Fruit fly (Drosophila melanogaster) whole organism, embryonic: ENCODE measurements around the gene CG10602.

Experiments used
- BEAF-32 ChIP-seq: fragments of 200-800 bp; sonication (Bioruptor generic); optimal IDR thresholded peaks from 3 replicates; lab custom pipeline; 2017; ENCODE audit warnings: missing biosample characterization, missing genetic modification characterization, mild to moderate bottlenecking, moderate library complexity, missing genetic modification reagents
- BtbVII ChIP-seq: fragments of 200-800 bp; sonication (Bioruptor generic); optimal IDR thresholded peaks from 3 replicates; lab custom pipeline; 2017; ENCODE audit warnings: missing biosample characterization, mild to moderate bottlenecking, missing genetic modification characterization
- CG10267 ChIP-seq: fragments of 200-800 bp; sonication (Bioruptor generic); optimal IDR thresholded peaks from 2 replicates; lab custom pipeline; 2018; ENCODE audit warnings: missing biosample characterization, mild to moderate bottlenecking, missing genetic modification characterization, moderate library complexity
- CG11247 ChIP-seq: fragments of 200-800 bp; sonication (Bioruptor generic); IDR thresholded peaks from 2 replicates; pipeline ENCODE4 v1.3.6; 2022; ENCODE audit warnings: missing biosample characterization, missing genetic modification characterization
- CG12155 ChIP-seq: fragments of 200-800 bp; sonication (Bioruptor generic); optimal IDR thresholded peaks from 3 replicates; lab custom pipeline; 2016; ENCODE audit warnings: missing biosample characterization, missing genetic modification characterization
- CG13287 ChIP-seq: fragments of 200-800 bp; sonication (Bioruptor generic); IDR thresholded peaks from 2 replicates; pipeline ENCODE4 v1.3.6; 2022; ENCODE audit warnings: missing biosample characterization, missing genetic modification characterization; ENCODE audit not compliant: partially characterized antibody
- CG13424 ChIP-seq: fragments of 200-800 bp; sonication (Bioruptor generic); optimal IDR thresholded peaks from 2 replicates; lab custom pipeline; 2019; ENCODE audit warnings: missing biosample characterization, mild to moderate bottlenecking, missing genetic modification characterization, moderate library complexity
- CG13894 ChIP-seq: fragments of 200-800 bp; sonication (Bioruptor generic); optimal IDR thresholded peaks from 3 replicates; lab custom pipeline; 2018; ENCODE audit warnings: missing biosample characterization, mild to moderate bottlenecking, missing genetic modification characterization, moderate library complexity
- CG1529 ChIP-seq: fragments of 200-800 bp; sonication (Bioruptor generic); optimal IDR thresholded peaks from 3 replicates; lab custom pipeline; 2018; ENCODE audit warnings: missing biosample characterization, missing genetic modification characterization
- CG15514 ChIP-seq: fragments of 200-800 bp; sonication (Bioruptor generic); optimal IDR thresholded peaks from 3 replicates; lab custom pipeline; 2017; ENCODE audit warnings: missing biosample characterization, missing genetic modification characterization, mild to moderate bottlenecking, moderate library complexity, missing genetic modification reagents
- CG1603 ChIP-seq: fragments of 200-800 bp; sonication (Bioruptor generic); optimal IDR thresholded peaks from 2 replicates; lab custom pipeline; 2019; ENCODE audit warnings: missing biosample characterization, mild to moderate bottlenecking, missing genetic modification characterization, moderate library complexity
- CG17186 ChIP-seq: fragments of 200-800 bp; sonication (Bioruptor generic); optimal IDR thresholded peaks from 3 replicates; lab custom pipeline; 2017; ENCODE audit warnings: missing biosample characterization, missing genetic modification reagents, missing genetic modification characterization
- CG1792 ChIP-seq: fragments of 200-800 bp; sonication (Bioruptor generic); optimal IDR thresholded peaks from 2 replicates; lab custom pipeline; 2016; ENCODE audit warnings: missing biosample characterization, missing genetic modification characterization
- CG2116 ChIP-seq: fragments of 200-800 bp; sonication (Bioruptor generic); optimal IDR thresholded peaks from 3 replicates; lab custom pipeline; 2018; ENCODE audit warnings: missing biosample characterization, mild to moderate bottlenecking, missing genetic modification characterization
- CG30403 ChIP-seq: fragments of 200-800 bp; sonication (Bioruptor generic); optimal IDR thresholded peaks from 3 replicates; lab custom pipeline; 2016; ENCODE audit warnings: missing biosample characterization, missing genetic modification characterization
- CG32532 ChIP-seq: fragments of 200-800 bp; sonication (Bioruptor generic); IDR thresholded peaks from 2 replicates; pipeline ENCODE4 v1.3.6; 2022; ENCODE audit warnings: missing biosample characterization, missing genetic modification characterization
- CG4360 ChIP-seq: fragments of 200-800 bp; sonication (Bioruptor generic); IDR thresholded peaks from 2 replicates; pipeline ENCODE4 v1.3.6; 2022; ENCODE audit warnings: missing biosample characterization, missing genetic modification characterization
- CG4820 ChIP-seq: fragments of 200-800 bp; sonication (Bioruptor generic); optimal IDR thresholded peaks from 3 replicates; lab custom pipeline; 2016; ENCODE audit warnings: missing biosample characterization, missing genetic modification characterization
- CG6765 ChIP-seq: fragments of 200-800 bp; sonication (Bioruptor generic); optimal IDR thresholded peaks from 3 replicates; lab custom pipeline; 2017; ENCODE audit warnings: missing biosample characterization, mild to moderate bottlenecking, missing genetic modification characterization
- CG7786 ChIP-seq: fragments of 200-800 bp; sonication (Bioruptor generic); optimal IDR thresholded peaks from 2 replicates; lab custom pipeline; 2016; ENCODE audit warnings: missing biosample characterization, missing genetic modification characterization
- CG8290 ChIP-seq, 3 experiments: fragments of 200-800 bp; sonication (Bioruptor generic); optimal IDR thresholded peaks; 2 replicates each; lab custom pipeline; 2016 to 2019; ENCODE audit warnings: missing biosample characterization in 3 of 3, missing genetic modification characterization in 3 of 3, mild to moderate bottlenecking in 2 of 3, moderate library complexity in 1 of 3
- CG8944 ChIP-seq: fragments of 200-800 bp; sonication (Bioruptor generic); optimal IDR thresholded peaks from 3 replicates; lab custom pipeline; 2016; ENCODE audit warnings: missing biosample characterization, missing genetic modification characterization
- CG9727 ChIP-seq: fragments of 200-800 bp; sonication (Bioruptor generic); optimal IDR thresholded peaks from 3 replicates; lab custom pipeline; 2017; ENCODE audit warnings: missing biosample characterization, mild to moderate bottlenecking, missing genetic modification characterization
- Dek ChIP-seq: fragments of 200-800 bp; sonication (Bioruptor generic); optimal IDR thresholded peaks from 3 replicates; lab custom pipeline; 2019; ENCODE audit warnings: missing biosample characterization, mild to moderate bottlenecking, missing genetic modification characterization, moderate library complexity
- Eip74EF ChIP-seq, 2 experiments: fragments of 200-800 bp in 1 of 2; fragments of >200 bp in 1 of 2; sonication (Bioruptor generic) in 1 of 2; optimal IDR thresholded peaks; 2 replicates each; lab custom pipeline; 2017 to 2019; ENCODE audit warnings: missing biosample characterization in 2 of 2, missing genetic modification characterization in 2 of 2, mild to moderate bottlenecking in 1 of 2, moderate library complexity in 1 of 2
- HLH4C ChIP-seq: fragments of 200-800 bp; sonication (Bioruptor generic); IDR thresholded peaks from 3 replicates; pipeline ENCODE4 v1.3.6; 2022; ENCODE audit warnings: missing biosample characterization, missing genetic modification characterization; ENCODE audit not compliant: partially characterized antibody
- HLH54F ChIP-seq: fragments of 200-800 bp; sonication (Bioruptor generic); optimal IDR thresholded peaks from 3 replicates; lab custom pipeline; 2016; ENCODE audit warnings: missing biosample characterization, missing genetic modification characterization
- MESR4 ChIP-seq: fragments of 200-800 bp; sonication (Bioruptor generic); optimal IDR thresholded peaks from 2 replicates; lab custom pipeline; 2018; ENCODE audit warnings: missing biosample characterization, mild to moderate bottlenecking, missing genetic modification characterization, moderate library complexity
- PHDP ChIP-seq: fragments of 200-800 bp; sonication (Bioruptor generic); optimal IDR thresholded peaks from 3 replicates; lab custom pipeline; 2018; ENCODE audit warnings: missing biosample characterization, mild to moderate bottlenecking, missing genetic modification characterization, moderate library complexity
- Pdp1 ChIP-seq, 2 experiments: fragments of 200-800 bp; sonication (Bioruptor generic); optimal IDR thresholded peaks; 3 replicates each; lab custom pipeline; 2016; ENCODE audit warnings: missing biosample characterization in 2 of 2, missing genetic modification characterization in 2 of 2, mild to moderate bottlenecking in 1 of 2, moderate library complexity in 1 of 2
- Taf1 ChIP-seq: fragments of 200-800 bp; sonication (Bioruptor generic); IDR thresholded peaks from 2 replicates; pipeline ENCODE4 v1.3.6; 2022; ENCODE audit warnings: missing biosample characterization, missing genetic modification characterization
- Trl ChIP-seq, 3 experiments: fragments of >200 bp in 2 of 3; fragments of 200-800 bp in 1 of 3; sonication (Bioruptor generic) in 1 of 3; optimal IDR thresholded peaks; 2 replicates in 1 of 3; 3 replicates in 2 of 3; lab custom pipeline; 2016 to 2017; ENCODE audit warnings: missing biosample characterization in 1 of 3, missing genetic modification characterization in 1 of 3
- dimm ChIP-seq: fragments of 200-800 bp; sonication (Bioruptor generic); IDR thresholded peaks from 2 replicates; pipeline ENCODE4 v1.3.6; 2022; ENCODE audit warnings: missing biosample characterization, missing genetic modification characterization
- eve ChIP-seq, 2 experiments: fragments of >200 bp; optimal IDR thresholded peaks; 2 replicates each; lab custom pipeline; 2017; ENCODE audit warnings: missing biosample characterization in 2 of 2, missing genetic modification characterization in 2 of 2
- fd102C ChIP-seq: fragments of 200-800 bp; sonication (Bioruptor generic); optimal IDR thresholded peaks from 2 replicates; lab custom pipeline; 2018; ENCODE audit warnings: missing biosample characterization, mild to moderate bottlenecking, missing genetic modification characterization, moderate library complexity
- gfzf ChIP-seq: fragments of 200-800 bp; sonication (Bioruptor generic); optimal IDR thresholded peaks from 2 replicates; lab custom pipeline; 2016; ENCODE audit warnings: missing biosample characterization, mild to moderate bottlenecking, missing genetic modification characterization, moderate library complexity
- grau ChIP-seq: fragments of 200-800 bp; optimal IDR thresholded peaks from 3 replicates; lab custom pipeline; 2019; ENCODE audit warnings: missing biosample characterization, mild to moderate bottlenecking, missing genetic modification characterization, moderate library complexity
- her ChIP-seq: fragments of 200-800 bp; sonication (Bioruptor generic); optimal IDR thresholded peaks from 2 replicates; lab custom pipeline; 2016; ENCODE audit warnings: missing biosample characterization, missing genetic modification characterization
- jigr1 ChIP-seq: fragments of 200-800 bp; sonication (Bioruptor generic); IDR thresholded peaks from 3 replicates; pipeline ENCODE4 v1.3.6; 2022; ENCODE audit warnings: missing biosample characterization, missing genetic modification characterization
- lilli ChIP-seq: fragments of 200-800 bp; sonication (Bioruptor generic); optimal IDR thresholded peaks from 3 replicates; lab custom pipeline; 2016; ENCODE audit warnings: missing biosample characterization, missing genetic modification characterization
- mirr ChIP-seq: fragments of 200-800 bp; sonication (Bioruptor generic); optimal IDR thresholded peaks from 3 replicates; lab custom pipeline; 2018; ENCODE audit warnings: missing biosample characterization, mild to moderate bottlenecking, missing genetic modification characterization
- onecut ChIP-seq: fragments of 200-800 bp; sonication (Bioruptor generic); IDR thresholded peaks from 2 replicates; pipeline ENCODE4 v1.3.6; 2022; ENCODE audit warnings: missing biosample characterization, missing genetic modification characterization
- pfk ChIP-seq: fragments of 200-800 bp; sonication (Bioruptor generic); optimal IDR thresholded peaks from 2 replicates; lab custom pipeline; 2018; ENCODE audit warnings: missing biosample characterization, mild to moderate bottlenecking, missing genetic modification characterization, moderate library complexity
- ro ChIP-seq: fragments of 200-800 bp; sonication (Bioruptor generic); IDR thresholded peaks from 2 replicates; pipeline ENCODE4 v1.3.6; 2022; ENCODE audit warnings: missing biosample characterization, missing genetic modification characterization
- sug ChIP-seq: fragments of 200-800 bp; optimal IDR thresholded peaks from 2 replicates; lab custom pipeline; 2019; ENCODE audit warnings: missing biosample characterization, mild to moderate bottlenecking, missing genetic modification characterization, moderate library complexity
- tin ChIP-seq: fragments of 200-800 bp; sonication (Bioruptor generic); optimal IDR thresholded peaks from 3 replicates; lab custom pipeline; 2016; ENCODE audit warnings: missing biosample characterization, missing genetic modification characterization
- unc-4 ChIP-seq: fragments of 200-800 bp; sonication (Bioruptor generic); IDR thresholded peaks from 2 replicates; pipeline ENCODE4 v1.3.6; 2022; ENCODE audit warnings: missing biosample characterization, missing genetic modification characterization; ENCODE audit not compliant: partially characterized antibody

The CG10602 gene

DNA sequence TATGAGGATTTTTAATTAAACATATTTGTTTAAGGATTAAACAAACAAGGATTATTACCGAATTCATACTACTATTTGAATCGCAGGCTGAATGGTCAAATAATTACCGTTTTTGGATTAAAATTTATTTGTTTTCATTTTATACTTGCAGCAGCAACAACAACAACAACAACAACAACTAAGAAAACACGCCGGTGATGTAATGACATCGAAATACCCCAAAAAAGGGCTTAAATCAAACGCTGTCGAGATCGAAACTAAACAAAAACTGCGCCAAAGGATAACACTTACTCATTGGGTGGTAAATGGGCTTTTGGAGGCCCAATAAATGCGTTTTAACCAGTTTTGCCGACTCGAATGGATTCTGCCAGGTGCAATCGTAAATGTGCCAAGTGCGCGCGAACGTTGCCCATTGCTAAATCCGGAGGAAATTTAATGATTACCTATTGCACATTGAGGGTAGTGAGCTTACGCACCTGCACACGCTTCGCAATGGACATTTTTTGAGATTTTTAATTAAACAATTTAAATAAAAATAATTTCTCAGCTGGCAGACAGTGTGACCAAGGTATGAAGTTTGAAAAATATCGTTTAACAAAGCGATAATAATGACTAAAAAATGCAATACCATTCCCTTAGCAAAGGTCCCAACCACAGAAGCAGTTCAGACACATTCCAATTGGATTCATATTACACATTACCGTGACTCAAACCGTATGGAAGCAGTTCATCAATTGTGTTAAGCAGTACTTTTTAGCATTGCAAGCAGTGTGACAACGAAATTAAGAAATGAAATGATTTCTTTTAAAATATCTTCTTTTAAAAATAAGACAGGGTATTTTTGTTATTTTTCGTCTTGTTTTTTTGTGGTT, at the start of gene CG10602, which contains the start of gene mRpL13 (continued):
- peak; percentile 78 for TF ChIP-seq Dek
- TF ChIP-seq fd102C (GFP tag; lab: Kevin White, UChicago) = no peak
- no peak for TF ChIP-seq BtbVII (GFP tag; lab: Kevin White, UChicago)
- TF ChIP-seq Trl (optimal IDR thresholded peaks at IDR 0.05; lab: Kevin White, UChicago) = no peak
- TF ChIP-seq Trl (GFP tag; optimal IDR thresholded peaks at IDR 0.05; lab: Kevin White, UChicago) = no peak
- TF ChIP-seq CG17186 = no peak
- peak; percentile 21 for TF ChIP-seq CG12155
- 0 out of 2 replicates have a peak, but pooled peaks have one; percentile 13 for TF ChIP-seq unc-4 (GFP tag; lab: Robert Waterston, UW)
- no peak for TF ChIP-seq CG1792 (GFP tag; lab: Kevin White, UChicago)
- no peak for TF ChIP-seq pfk (GFP tag; lab: Kevin White, UChicago)
- TF ChIP-seq CG1603 (tag; lab: Kevin White, UChicago) = peak; percentile 81
- no peak for TF ChIP-seq Taf1 (GFP tag; lab: Robert Waterston, UW)
- TF ChIP-seq HLH54F (GFP tag; lab: Kevin White, UChicago) = peak; percentile 31
- no peak for TF ChIP-seq Eip74EF (GFP tag; optimal IDR thresholded peaks at IDR 0.05; lab: Kevin White, UChicago)
- no peak for TF ChIP-seq PHDP (tag; lab: Kevin White, UChicago)
- TF ChIP-seq CG4360 (GFP tag; lab: Robert Waterston, UW) = peak; percentile 86
- no peak for TF ChIP-seq CG9727 (GFP tag; lab: Kevin White, UChicago)
- TF ChIP-seq CG8290 (GFP tag; optimal IDR thresholded peaks at IDR 0.05; lab: Kevin White, UChicago) = peak; percentile 76
- TF ChIP-seq CG8290 (tag; optimal IDR thresholded peaks at IDR 0.05; lab: Kevin White, UChicago) = peak in 1 of 2 experiments; percentile 93
- TF ChIP-seq gfzf (GFP tag; lab: Kevin White, UChicago) = peak; percentile 99
- peak; percentile 36 for TF ChIP-seq CG2116 (GFP tag; lab: Kevin White, UChicago)
- no peak for TF ChIP-seq eve (GFP tag; optimal IDR thresholded peaks at IDR 0.05; lab: Kevin White, UChicago)
- TF ChIP-seq sug (tag; lab: Kevin White, UChicago) = peak; percentile 47
- peak; percentile 10 for TF ChIP-seq CG8944 (GFP tag; lab: Kevin White, UChicago)
- no peak for TF ChIP-seq ro (GFP tag; lab: Robert Waterston, UW)
- no peak for TF ChIP-seq tin
- TF ChIP-seq CG13894 = peak; percentile 58
- TF ChIP-seq CG13424 (tag; lab: Kevin White, UChicago) = peak; percentile 18
- TF ChIP-seq lilli = peak; percentile 22
- peak; percentile 15 for TF ChIP-seq grau (tag; lab: Kevin White, UChicago)
- no peak for TF ChIP-seq CG11247 (GFP tag; lab: Robert Waterston, UW)
- no peak for TF ChIP-seq dimm (GFP tag; lab: Robert Waterston, UW)
- no peak for TF ChIP-seq mirr (GFP tag; lab: Kevin White, UChicago)
- TF ChIP-seq her (GFP tag; lab: Kevin White, UChicago) = peak; percentile 27
- peak; percentile 9 for TF ChIP-seq CG7786 (GFP tag; lab: Kevin White, UChicago)
- TF ChIP-seq CG1529 (GFP tag; lab: Kevin White, UChicago) = no peak
- peak; percentile 56 for TF ChIP-seq CG15514 (GFP tag; lab: Kevin White, UChicago)
- TF ChIP-seq CG10267 (tag; lab: Kevin White, UChicago) = peak; percentile 61
- TF ChIP-seq CG6765 (GFP tag; lab: Kevin White, UChicago) = no peak
- TF ChIP-seq MESR4 (GFP tag; lab: Kevin White, UChicago) = peak; percentile 57
- TF ChIP-seq CG30403 (GFP tag; lab: Kevin White, UChicago) = no peak
- no peak for TF ChIP-seq CG32532 (GFP tag; lab: Robert Waterston, UW)
- TF ChIP-seq BEAF-32 (GFP tag; lab: Kevin White, UChicago) = peak; percentile 58
- peak; percentile 36; the same call in 1 of the 2 replicates for TF ChIP-seq CG13287 (GFP tag; lab: Robert Waterston, UW)
- TF ChIP-seq HLH4C = no peak
- peak; percentile 59; the same call in 2 of the 3 replicates for TF ChIP-seq jigr1
- TF ChIP-seq onecut (GFP tag; lab: Robert Waterston, UW) = no peak
- TF ChIP-seq CG4820 (GFP tag; lab: Kevin White, UChicago) = no peak
- peak in 1 of 2 experiments; percentile 95 for TF ChIP-seq Pdp1 (GFP tag; optimal IDR thresholded peaks at IDR 0.05; lab: Kevin White, UChicago)
